Worm (Caenorhabditis elegans) whole organism, L4/young adult: ENCODE measurements around the gene orc-3.

Experiments used
- W03F9.2 ChIP-seq: fragments of 150-350 bp; optimal IDR thresholded peaks from 2 replicates; lab custom pipeline; 2014; ENCODE audit warnings: missing biosample characterization, missing genetic modification characterization
- dao-5 ChIP-seq: sonication (generic microtip); optimal IDR thresholded peaks from 2 replicates; lab custom pipeline; 2016; ENCODE audit warnings: missing genotype, missing genetic modification characterization, moderate library complexity, missing compliant biosample characterization
- him-1 ChIP-seq: sonication (generic microtip); optimal IDR thresholded peaks from 2 replicates; lab custom pipeline; 2016; ENCODE audit warnings: missing genotype, missing genetic modification reagents, missing genetic modification characterization, missing compliant biosample characterization

ce11 chrIII:1221995-1222394, 14.1 kb downstream of the orc-3 start:
- TF ChIP-seq dao-5 (tag; lab: Kevin White, UChicago) (no peak), W03F9.2 (no peak), him-1 (no peak)
